Fruit fly (Drosophila melanogaster) whole organism, embryonic: ENCODE results near the gene CG5861.

Source experiments
- ATbp ChIP-seq: fragments of 200-800 bp; sonication (Bioruptor generic); optimal IDR thresholded peaks from 2 replicates; lab custom pipeline; 2017; ENCODE audit warnings: missing biosample characterization, mild to moderate bottlenecking, missing genetic modification characterization, missing genetic modification reagents
- Adf1 ChIP-seq: fragments of 200-800 bp; sonication (Bioruptor generic); IDR thresholded peaks from 2 replicates; pipeline ENCODE4 v1.3.6; 2022; ENCODE audit warnings: missing biosample characterization, missing genetic modification characterization
- B-H2 ChIP-seq: fragments of 200-800 bp; sonication (Bioruptor generic); optimal IDR thresholded peaks from 2 replicates; lab custom pipeline; 2018; ENCODE audit warnings: missing biosample characterization, mild to moderate bottlenecking, missing genetic modification characterization
- CG10267 ChIP-seq: fragments of 200-800 bp; sonication (Bioruptor generic); optimal IDR thresholded peaks from 2 replicates; lab custom pipeline; 2018; ENCODE audit warnings: missing biosample characterization, mild to moderate bottlenecking, missing genetic modification characterization, moderate library complexity
- CG11247 ChIP-seq: fragments of 200-800 bp; sonication (Bioruptor generic); IDR thresholded peaks from 2 replicates; pipeline ENCODE4 v1.3.6; 2022; ENCODE audit warnings: missing biosample characterization, missing genetic modification characterization
- CG11696 ChIP-seq: fragments of 200-800 bp; sonication (Bioruptor generic); IDR thresholded peaks from 2 replicates; pipeline ENCODE4 v1.3.6; 2022; ENCODE audit warnings: missing biosample characterization, missing genetic modification characterization
- CG12071 ChIP-seq: fragments of 200-800 bp; sonication (Bioruptor generic); optimal IDR thresholded peaks from 3 replicates; lab custom pipeline; 2018; ENCODE audit warnings: missing biosample characterization, mild to moderate bottlenecking, missing genetic modification characterization
- CG12299 ChIP-seq: fragments of 200-800 bp; sonication (Bioruptor generic); optimal IDR thresholded peaks from 2 replicates; lab custom pipeline; 2018; ENCODE audit warnings: missing biosample characterization, mild to moderate bottlenecking, missing genetic modification characterization
- CG12659 ChIP-seq: fragments of 200-800 bp; sonication (Bioruptor generic); optimal IDR thresholded peaks from 3 replicates; lab custom pipeline; 2017; ENCODE audit warnings: mild to moderate bottlenecking, missing biosample characterization, missing genetic modification reagents, missing genetic modification characterization
- CG13894 ChIP-seq: fragments of 200-800 bp; sonication (Bioruptor generic); optimal IDR thresholded peaks from 3 replicates; lab custom pipeline; 2018; ENCODE audit warnings: missing biosample characterization, mild to moderate bottlenecking, missing genetic modification characterization, moderate library complexity
- CG14667 ChIP-seq: fragments of 200-800 bp; sonication (Bioruptor generic); IDR thresholded peaks from 2 replicates; pipeline ENCODE4 v1.3.6; 2022; ENCODE audit warnings: missing biosample characterization, missing genetic modification characterization
- CG15011 ChIP-seq: fragments of 200-800 bp; sonication (Bioruptor generic); optimal IDR thresholded peaks from 3 replicates; lab custom pipeline; 2018; ENCODE audit warnings: missing biosample characterization, mild to moderate bottlenecking, missing genetic modification characterization
- CG15073 ChIP-seq: fragments of 200-800 bp; sonication (Bioruptor generic); optimal IDR thresholded peaks from 2 replicates; lab custom pipeline; 2016; ENCODE audit warnings: missing biosample characterization, missing genetic modification characterization
- CG15514 ChIP-seq: fragments of 200-800 bp; sonication (Bioruptor generic); optimal IDR thresholded peaks from 3 replicates; lab custom pipeline; 2017; ENCODE audit warnings: missing biosample characterization, missing genetic modification characterization, mild to moderate bottlenecking, moderate library complexity, missing genetic modification reagents
- CG15696 ChIP-seq: fragments of 200-800 bp; sonication (Bioruptor generic); optimal IDR thresholded peaks from 2 replicates; lab custom pipeline; 2019; ENCODE audit warnings: missing biosample characterization, mild to moderate bottlenecking, missing genetic modification characterization, moderate library complexity
- CG17359 ChIP-seq: fragments of 200-800 bp; sonication (Bioruptor generic); optimal IDR thresholded peaks from 3 replicates; lab custom pipeline; 2018; ENCODE audit warnings: missing biosample characterization, mild to moderate bottlenecking, missing genetic modification characterization, moderate library complexity
- CG2116 ChIP-seq: fragments of 200-800 bp; sonication (Bioruptor generic); optimal IDR thresholded peaks from 3 replicates; lab custom pipeline; 2018; ENCODE audit warnings: missing biosample characterization, mild to moderate bottlenecking, missing genetic modification characterization
- CG31365 ChIP-seq: fragments of 200-800 bp; sonication (Bioruptor generic); optimal IDR thresholded peaks from 2 replicates; lab custom pipeline; 2018; ENCODE audit warnings: missing biosample characterization, mild to moderate bottlenecking, missing genetic modification characterization
- CG32532 ChIP-seq: fragments of 200-800 bp; sonication (Bioruptor generic); IDR thresholded peaks from 2 replicates; pipeline ENCODE4 v1.3.6; 2022; ENCODE audit warnings: missing biosample characterization, missing genetic modification characterization
- CG32767 ChIP-seq: fragments of 200-800 bp; sonication (Bioruptor generic); IDR thresholded peaks from 2 replicates; pipeline ENCODE4 v1.3.6; 2022; ENCODE audit warnings: missing biosample characterization, missing genetic modification characterization
- CG8765 ChIP-seq: fragments of 200-800 bp; sonication (Bioruptor generic); IDR thresholded peaks from 2 replicates; pipeline ENCODE4 v1.3.6; 2022; ENCODE audit warnings: missing biosample characterization, missing genetic modification characterization
- CG9609 ChIP-seq: fragments of 200-800 bp; sonication (Bioruptor generic); optimal IDR thresholded peaks from 3 replicates; lab custom pipeline; 2016; ENCODE audit warnings: missing biosample characterization, missing genetic modification characterization
- Camta ChIP-seq: fragments of 200-800 bp; sonication (Bioruptor generic); optimal IDR thresholded peaks from 2 replicates; lab custom pipeline; 2016; ENCODE audit warnings: missing biosample characterization, missing genetic modification characterization
- Dp ChIP-seq: fragments of 200-800 bp; sonication (Bioruptor generic); optimal IDR thresholded peaks from 2 replicates; lab custom pipeline; 2018; ENCODE audit warnings: missing biosample characterization, mild to moderate bottlenecking, missing genetic modification characterization, moderate library complexity
- Ets65A ChIP-seq: fragments of 200-800 bp; sonication (Bioruptor generic); peaks from one replicate; lab custom pipeline; 2016; ENCODE audit warnings: missing biosample characterization, missing genetic modification characterization
- HmgD ChIP-seq: fragments of 200-800 bp; sonication (Bioruptor generic); optimal IDR thresholded peaks from 3 replicates; lab custom pipeline; 2016; ENCODE audit warnings: missing biosample characterization, missing genetic modification characterization
- HmgZ ChIP-seq: fragments of 200-800 bp; sonication (Bioruptor generic); optimal IDR thresholded peaks from 2 replicates; lab custom pipeline; 2018; ENCODE audit warnings: missing biosample characterization, mild to moderate bottlenecking, missing genetic modification characterization
- Lpt ChIP-seq: fragments of >200 bp; optimal IDR thresholded peaks from 2 replicates; lab custom pipeline; 2018; ENCODE audit warnings: missing biosample characterization, missing genetic modification characterization
- Max ChIP-seq: fragments of 200-800 bp; sonication (Bioruptor generic); optimal IDR thresholded peaks from 2 replicates; lab custom pipeline; 2016; ENCODE audit warnings: missing biosample characterization, mild to moderate bottlenecking, missing genetic modification characterization
- Nf-YA ChIP-seq: fragments of 200-800 bp; sonication (Bioruptor generic); IDR thresholded peaks from 2 replicates; pipeline ENCODE4 v1.3.6; 2022; ENCODE audit warnings: missing biosample characterization, missing genetic modification characterization
- Nf-YC ChIP-seq: fragments of 200-800 bp; optimal IDR thresholded peaks from 3 replicates; lab custom pipeline; 2019; ENCODE audit warnings: missing biosample characterization, mild to moderate bottlenecking, missing genetic modification characterization, moderate library complexity
- Oli ChIP-seq: fragments of 200-800 bp; sonication (Bioruptor generic); optimal IDR thresholded peaks from 2 replicates; lab custom pipeline; 2018; ENCODE audit warnings: missing biosample characterization, mild to moderate bottlenecking, missing genetic modification characterization, moderate library complexity
- Ptx1 ChIP-seq: fragments of 200-800 bp; sonication (Bioruptor generic); IDR thresholded peaks from 2 replicates; pipeline ENCODE4 v1.3.6; 2022; ENCODE audit warnings: missing biosample characterization, missing genetic modification characterization
- Spps ChIP-seq: fragments of 200-800 bp; sonication (Bioruptor generic); optimal IDR thresholded peaks from 2 replicates; lab custom pipeline; 2018; ENCODE audit warnings: missing biosample characterization, mild to moderate bottlenecking, missing genetic modification characterization
- al ChIP-seq: fragments of 200-800 bp; sonication (Bioruptor generic); IDR thresholded peaks from 2 replicates; pipeline ENCODE4 v1.3.6; 2022; ENCODE audit warnings: missing biosample characterization, missing genetic modification characterization
- amos ChIP-seq: fragments of 200-800 bp; sonication (Bioruptor generic); IDR thresholded peaks from 2 replicates; pipeline ENCODE4 v1.3.6; 2022; ENCODE audit warnings: missing biosample characterization, missing genetic modification characterization; ENCODE audit not compliant: partially characterized antibody
- ash1 ChIP-seq: fragments of 200-800 bp; sonication (Bioruptor generic); optimal IDR thresholded peaks from 2 replicates; lab custom pipeline; 2018; ENCODE audit warnings: missing biosample characterization, mild to moderate bottlenecking, missing genetic modification characterization
- az2 ChIP-seq: fragments of 200-800 bp; sonication (Bioruptor generic); optimal IDR thresholded peaks from 3 replicates; lab custom pipeline; 2016; ENCODE audit warnings: missing biosample characterization, missing genetic modification characterization
- cg ChIP-seq: fragments of 200-800 bp; sonication (Bioruptor generic); optimal IDR thresholded peaks from 3 replicates; lab custom pipeline; 2019; ENCODE audit warnings: missing biosample characterization, mild to moderate bottlenecking, missing genetic modification characterization, moderate library complexity
- chn ChIP-seq: fragments of 200-800 bp; sonication (Bioruptor generic); optimal IDR thresholded peaks from 2 replicates; lab custom pipeline; 2016; ENCODE audit warnings: missing biosample characterization, missing genetic modification characterization
- dati ChIP-seq: fragments of 200-800 bp; sonication (Bioruptor generic); IDR thresholded peaks from 2 replicates; pipeline ENCODE4 v1.3.6; 2022; ENCODE audit warnings: missing biosample characterization, missing genetic modification characterization
- eyg ChIP-seq: fragments of 200-800 bp; sonication (Bioruptor generic); optimal IDR thresholded peaks from 3 replicates; lab custom pipeline; 2016; ENCODE audit warnings: missing biosample characterization, missing genetic modification characterization
- fd102C ChIP-seq: fragments of 200-800 bp; sonication (Bioruptor generic); optimal IDR thresholded peaks from 2 replicates; lab custom pipeline; 2018; ENCODE audit warnings: missing biosample characterization, mild to moderate bottlenecking, missing genetic modification characterization, moderate library complexity
- mirr ChIP-seq: fragments of 200-800 bp; sonication (Bioruptor generic); optimal IDR thresholded peaks from 3 replicates; lab custom pipeline; 2018; ENCODE audit warnings: missing biosample characterization, mild to moderate bottlenecking, missing genetic modification characterization
- nmo ChIP-seq: fragments of 200-800 bp; sonication (Bioruptor generic); optimal IDR thresholded peaks from 2 replicates; lab custom pipeline; 2018; ENCODE audit warnings: missing biosample characterization, mild to moderate bottlenecking, missing genetic modification characterization, moderate library complexity
- onecut ChIP-seq: fragments of 200-800 bp; sonication (Bioruptor generic); IDR thresholded peaks from 2 replicates; pipeline ENCODE4 v1.3.6; 2022; ENCODE audit warnings: missing biosample characterization, missing genetic modification characterization
- repo ChIP-seq: fragments of 200-800 bp; sonication (Bioruptor generic); optimal IDR thresholded peaks from 2 replicates; lab custom pipeline; 2016; ENCODE audit warnings: missing biosample characterization, missing genetic modification characterization
- sima ChIP-seq: fragments of 200-800 bp; sonication (Bioruptor generic); optimal IDR thresholded peaks from 2 replicates; lab custom pipeline; 2016; ENCODE audit warnings: missing biosample characterization, missing genetic modification characterization
- vnd ChIP-seq: fragments of 200-800 bp; sonication (Bioruptor generic); IDR thresholded peaks from 3 replicates; pipeline ENCODE4 v1.3.6; 2022; ENCODE audit warnings: missing biosample characterization, missing genetic modification characterization; ENCODE audit not compliant: partially characterized antibody

Gene CG5861

DNA sequence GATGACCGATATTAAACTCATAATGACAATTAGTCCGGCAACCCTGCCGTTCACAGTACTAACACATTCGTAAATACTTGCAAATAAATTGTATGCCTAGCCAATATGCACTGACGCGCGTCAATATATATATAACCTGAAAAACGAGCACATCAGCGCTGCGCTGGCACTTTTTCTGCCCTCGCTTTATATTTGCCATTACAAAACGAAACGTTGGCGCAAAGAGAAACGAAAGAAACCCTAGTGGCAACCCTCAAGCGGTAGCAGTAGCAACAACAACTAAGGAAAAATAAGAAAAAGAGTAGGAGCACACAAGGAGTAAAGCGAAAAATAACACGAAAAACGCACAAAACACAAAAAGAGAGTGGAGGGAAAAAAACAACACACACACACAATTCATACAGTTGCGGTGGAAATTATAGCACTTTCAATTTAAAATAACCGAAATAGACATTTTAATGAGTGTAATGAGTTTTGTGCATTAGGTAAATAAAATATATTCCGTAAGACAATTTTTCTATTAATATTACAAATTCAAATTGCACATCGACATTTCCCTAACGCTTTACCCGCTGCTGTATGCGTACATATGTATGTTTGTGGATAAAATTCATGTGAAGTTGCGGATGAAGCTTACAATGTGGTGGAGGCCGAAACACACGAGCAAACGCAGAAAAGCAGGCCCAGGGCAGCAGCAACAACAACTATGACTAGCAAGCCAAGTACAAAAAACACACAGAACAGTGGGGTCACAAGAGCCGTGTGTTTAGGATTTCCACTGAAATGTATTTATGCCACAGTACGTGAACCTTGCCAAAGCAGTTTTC is 43.9 kb upstream of the CG5861 start (continued):
- TF ChIP-seq nmo (GFP tag; lab: Kevin White, UChicago): peak; percentile 99
- peak; percentile 92 for TF ChIP-seq Nf-YC (tag; lab: Kevin White, UChicago)
- TF ChIP-seq dati (GFP tag; lab: Robert Waterston, UW): peak; percentile 98
- peak; percentile 98 for TF ChIP-seq B-H2 (GFP tag; lab: Kevin White, UChicago)
- TF ChIP-seq CG10267 (tag; lab: Kevin White, UChicago): peak; percentile 97
- peak; percentile 97 for TF ChIP-seq CG9609 (GFP tag; lab: Kevin White, UChicago)
- TF ChIP-seq Camta (GFP tag; lab: Kevin White, UChicago): peak; percentile 98
- TF ChIP-seq Ets65A (GFP tag; lab: Kevin White, UChicago): peak; percentile 100
- TF ChIP-seq CG12659: peak; percentile 100
- peak; percentile 98 for TF ChIP-seq Ptx1 (GFP tag; lab: Robert Waterston, UW)
- TF ChIP-seq CG8765: peak; percentile 97
- TF ChIP-seq fd102C (GFP tag; lab: Kevin White, UChicago): peak; percentile 92
- TF ChIP-seq Lpt: no peak
- TF ChIP-seq ATbp (GFP tag; lab: Kevin White, UChicago): peak; percentile 99
- TF ChIP-seq CG12071 (GFP tag; lab: Kevin White, UChicago): peak; percentile 99
- peak; percentile 99 for TF ChIP-seq Spps (tag; lab: Kevin White, UChicago)
- peak; percentile 90 for TF ChIP-seq Adf1 (GFP tag; lab: Robert Waterston, UW)
- peak; percentile 85 for TF ChIP-seq cg (GFP tag; lab: Kevin White, UChicago)
- peak; percentile 94 for TF ChIP-seq CG31365
- no peak; the same call in 1 of the 2 replicates for TF ChIP-seq amos
- TF ChIP-seq CG17359 (tag; lab: Kevin White, UChicago): peak; percentile 99
- TF ChIP-seq chn (GFP tag; lab: Kevin White, UChicago): peak; percentile 99
- peak; percentile 97 for TF ChIP-seq CG15696 (tag; lab: Kevin White, UChicago)
- peak; percentile 99 for TF ChIP-seq mirr (GFP tag; lab: Kevin White, UChicago)
- peak; percentile 98 for TF ChIP-seq Nf-YA (GFP tag; lab: Robert Waterston, UW)
- peak; percentile 99 for TF ChIP-seq CG32532 (GFP tag; lab: Robert Waterston, UW)
- TF ChIP-seq ash1: peak; percentile 97
- TF ChIP-seq repo: peak; percentile 96
- peak; percentile 34 for TF ChIP-seq Dp (GFP tag; lab: Kevin White, UChicago)
- no peak for TF ChIP-seq vnd (GFP tag; lab: Robert Waterston, UW)
- TF ChIP-seq sima (GFP tag; lab: Kevin White, UChicago): peak; percentile 96
- TF ChIP-seq Max (GFP tag; lab: Kevin White, UChicago): peak; percentile 99
- peak; percentile 96 for TF ChIP-seq eyg
- TF ChIP-seq CG13894 (tag; lab: Kevin White, UChicago): peak; percentile 99
- TF ChIP-seq onecut (GFP tag; lab: Robert Waterston, UW): peak; percentile 98
- peak; percentile 97 for TF ChIP-seq CG14667 (GFP tag; lab: Robert Waterston, UW)
- peak; percentile 99 for TF ChIP-seq CG15011
- TF ChIP-seq CG11247: peak; percentile 98
- TF ChIP-seq CG11696 (GFP tag; lab: Robert Waterston, UW): peak; percentile 100
- TF ChIP-seq HmgD (GFP tag; lab: Kevin White, UChicago): peak; percentile 91
- TF ChIP-seq CG15073 (GFP tag; lab: Kevin White, UChicago): peak; percentile 87
- TF ChIP-seq CG32767 (GFP tag; lab: Robert Waterston, UW): peak; percentile 99
- peak; percentile 99 for TF ChIP-seq Oli
- TF ChIP-seq CG2116 (GFP tag; lab: Kevin White, UChicago): peak; percentile 89
- TF ChIP-seq HmgZ (tag; lab: Kevin White, UChicago): peak; percentile 99
- peak; percentile 99 for TF ChIP-seq az2 (GFP tag; lab: Kevin White, UChicago)
- peak; percentile 98 for TF ChIP-seq al (GFP tag; lab: Robert Waterston, UW)
- TF ChIP-seq CG15514 (GFP tag; lab: Kevin White, UChicago): peak; percentile 95
- TF ChIP-seq CG12299 (tag; lab: Kevin White, UChicago): peak; percentile 99
